Worm (Caenorhabditis elegans): ENCODE results near the gene lig-4.

lig-4 gene

DNA sequence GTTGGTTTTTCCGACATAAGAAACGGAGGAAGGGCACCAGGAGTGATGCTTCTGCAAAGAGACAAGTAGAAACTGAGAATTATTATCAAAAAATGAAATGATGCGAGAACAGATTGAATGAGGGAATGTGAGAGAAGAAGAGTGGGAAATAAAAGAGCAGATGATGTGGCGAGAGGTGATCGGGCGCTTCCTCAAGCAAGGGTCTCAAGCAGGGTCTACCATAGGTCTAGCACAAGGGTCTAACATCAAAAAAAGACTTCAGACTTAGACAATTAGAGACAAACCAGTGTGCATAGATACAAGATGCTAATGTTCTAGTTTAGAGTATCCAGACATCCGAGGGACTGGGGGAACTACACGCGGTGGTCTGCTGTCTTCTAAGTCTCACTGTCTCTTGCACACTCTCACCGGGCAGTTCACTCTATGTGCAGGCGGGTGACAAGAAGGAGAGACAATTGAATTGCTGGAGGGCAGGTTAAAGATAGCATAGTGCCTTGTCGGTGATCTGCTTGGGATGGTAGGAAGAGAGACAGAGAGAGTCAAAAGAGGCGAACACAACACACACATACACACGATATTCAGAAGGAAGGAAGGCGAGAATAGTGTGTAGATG, 48.9 kb downstream of the lig-4 start, which contains the start of gene R13A5.7 (continued):
- TF ChIP-seq cebp-2 (GFP tag; IDR thresholded peaks at IDR 0.05): no peak
- peak; percentile 69 for TF ChIP-seq chd-7 (tag; optimal IDR thresholded peaks at IDR 0.05)
- no peak for TF ChIP-seq F57A8.1 (GFP tag; optimal IDR thresholded peaks at IDR 0.05)
- TF ChIP-seq B0261.1 (tag; optimal IDR thresholded peaks at IDR 0.05): no peak
- TF ChIP-seq pha-4 (tag; optimal IDR thresholded peaks at IDR 0.05): no peak
- TF ChIP-seq dpff-1 (tag; optimal IDR thresholded peaks at IDR 0.05): no peak
- TF ChIP-seq xnd-1 (tag; optimal IDR thresholded peaks at IDR 0.05): no peak
- no peak for TF ChIP-seq ceh-79 (tag; optimal IDR thresholded peaks at IDR 0.05)
- TF ChIP-seq F55B11.4 (tag; optimal IDR thresholded peaks at IDR 0.05; ENCODE audit: borderline replicate concordance, insufficient read depth): no peak
- TF ChIP-seq ZK185.1 (tag; optimal IDR thresholded peaks at IDR 0.05; ENCODE audit: poor library complexity, severe bottlenecking): peak; percentile 71
- TF ChIP-seq rcor-1 (GFP tag; IDR thresholded peaks at IDR 0.05): 0 out of 2 replicates have a peak, but pooled peaks have one; percentile 27

DNA sequence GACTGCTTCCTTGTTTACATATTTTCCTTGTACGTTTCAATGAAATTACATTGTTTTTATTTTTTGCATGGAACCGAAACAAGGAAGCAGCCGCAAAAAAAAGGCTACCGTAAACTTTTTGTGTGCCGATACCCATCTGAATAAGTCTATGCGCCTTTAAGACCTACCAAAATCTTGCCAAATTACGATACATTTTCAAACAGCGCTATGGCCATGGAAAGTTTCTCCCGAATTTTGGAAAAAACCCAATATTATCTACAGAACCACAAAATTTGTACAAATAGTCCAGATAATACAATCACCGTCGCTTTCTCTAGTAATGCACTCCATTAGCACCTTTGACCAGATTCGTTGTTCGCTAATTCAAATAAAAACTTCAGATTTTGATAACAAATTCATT, 50.5 kb downstream of the lig-4 start:
- TF ChIP-seq lsl-1 (GFP tag; optimal IDR thresholded peaks at IDR 0.05): peak; percentile 54
- no peak for TF ChIP-seq sea-2 (GFP tag; IDR thresholded peaks at IDR 0.05)
- TF ChIP-seq ceh-100 (GFP tag; IDR thresholded peaks at IDR 0.05): peak; percentile 20; the same call in 1 of the 2 replicates
- no peak for TF ChIP-seq lsy-27 (tag; optimal IDR thresholded peaks at IDR 0.05; ENCODE audit: borderline replicate concordance, insufficient read depth)
- TF ChIP-seq F49E8.2 (tag; optimal IDR thresholded peaks at IDR 0.05; ENCODE audit: insufficient read depth): peak; percentile 50
- TF ChIP-seq F55B11.4 (tag; optimal IDR thresholded peaks at IDR 0.05; ENCODE audit: borderline replicate concordance, insufficient read depth): no peak
- peak; percentile 56 for TF ChIP-seq madf-6 (GFP tag; IDR thresholded peaks at IDR 0.05)
- peak; percentile 13 for TF ChIP-seq snpc-3.4 (tag; optimal IDR thresholded peaks at IDR 0.05)
- peak; percentile 76 for TF ChIP-seq hrde-1 (tag; optimal IDR thresholded peaks at IDR 0.05; ENCODE audit: borderline replicate concordance)
- peak; percentile 19 for TF ChIP-seq die-1 (tag; optimal IDR thresholded peaks at IDR 0.05)
- peak; percentile 51 for TF ChIP-seq him-1 (tag; optimal IDR thresholded peaks at IDR 0.05)
- peak; percentile 38 for TF ChIP-seq rcor-1 (GFP tag; IDR thresholded peaks at IDR 0.05)
- peak; percentile 76 for TF ChIP-seq B0336.3 (GFP tag; IDR thresholded peaks at IDR 0.05)
- no peak for TF ChIP-seq rec-8 (tag; optimal IDR thresholded peaks at IDR 0.05)
- TF ChIP-seq lin-54 (GFP tag; optimal IDR thresholded peaks at IDR 0.05): peak; percentile 49
- TF ChIP-seq madf-3 (GFP tag; IDR thresholded peaks at IDR 0.05): 0 out of 2 replicates have a peak, but pooled peaks have one; percentile 31
- peak; percentile 2 for TF ChIP-seq snpc-4 (GFP tag; optimal IDR thresholded peaks at IDR 0.05)
- peak in 1 of 4 experiments; percentile 48 for TF ChIP-seq snpc-4 (tag; optimal IDR thresholded peaks at IDR 0.05)
- TF ChIP-seq Y53G8AR.9 (GFP tag; conservative IDR thresholded peaks at IDR 0.05): no peak
- TF ChIP-seq ekl-4 (GFP tag; IDR thresholded peaks at IDR 0.05): peak; percentile 53; the same call in 1 of the 2 replicates
- peak; percentile 27; the same call in 1 of the 2 replicates for TF ChIP-seq D2030.7 (GFP tag; IDR thresholded peaks at IDR 0.05)
- TF ChIP-seq C17E4.6 (GFP tag; IDR thresholded peaks at IDR 0.05): 0 out of 2 replicates have a peak, but pooled peaks have one; percentile 33
- peak; percentile 15 for TF ChIP-seq ztf-18 (tag; optimal IDR thresholded peaks at IDR 0.05)
- TF ChIP-seq tlf-1 (GFP tag; optimal IDR thresholded peaks at IDR 0.05): peak; percentile 30
- TF ChIP-seq Y56A3A.18 (GFP tag; IDR thresholded peaks at IDR 0.05): peak; percentile 78
